Fruit fly (Drosophila melanogaster) whole organism, embryonic: Measurements from ENCODE around the gene CG11970.
A peak's percentile ranks its signal among the peaks of the same experiment; 100 is the strongest.

Experiments
- Adf1 ChIP-seq: fragments of 200-800 bp; sonication (Bioruptor generic); IDR thresholded peaks from 2 replicates; pipeline ENCODE4 v1.3.6; 2022; ENCODE audit warnings: missing biosample characterization, missing genetic modification characterization
- Awh ChIP-seq: fragments of 200-800 bp; sonication (Bioruptor generic); IDR thresholded peaks from 2 replicates; pipeline ENCODE4, ENCODE4 v1.3.6; 2022; ENCODE audit warnings: missing biosample characterization, missing genetic modification characterization
- BEAF-32 ChIP-seq: fragments of 200-800 bp; sonication (Bioruptor generic); optimal IDR thresholded peaks from 3 replicates; lab custom pipeline; 2017; ENCODE audit warnings: missing biosample characterization, missing genetic modification characterization, mild to moderate bottlenecking, moderate library complexity, missing genetic modification reagents
- Blimp-1 ChIP-seq: fragments of 200-800 bp; sonication (Bioruptor generic); optimal IDR thresholded peaks from 3 replicates; lab custom pipeline; 2018; ENCODE audit warnings: missing biosample characterization, missing genetic modification characterization, mild to moderate bottlenecking, moderate library complexity, missing genetic modification reagents
- CG1024 ChIP-seq: fragments of 200-800 bp; sonication (Bioruptor generic); IDR thresholded peaks from 2 replicates; pipeline ENCODE4 v1.3.6; 2022; ENCODE audit warnings: missing biosample characterization, missing genetic modification characterization
- CG10543 ChIP-seq: fragments of 200-800 bp; sonication (Bioruptor generic); optimal IDR thresholded peaks from 3 replicates; lab custom pipeline; 2017; ENCODE audit warnings: missing biosample characterization, mild to moderate bottlenecking, missing genetic modification characterization, moderate library complexity
- CG12769 ChIP-seq: fragments of 200-800 bp; sonication (Bioruptor generic); optimal IDR thresholded peaks from 2 replicates; lab custom pipeline; 2019; ENCODE audit warnings: missing biosample characterization, mild to moderate bottlenecking, missing genetic modification characterization, moderate library complexity
- CG13123 ChIP-seq: fragments of 200-800 bp; sonication (Bioruptor generic); optimal IDR thresholded peaks from 2 replicates; lab custom pipeline; 2016; ENCODE audit warnings: missing biosample characterization, missing genetic modification characterization
- CG13894 ChIP-seq: fragments of 200-800 bp; sonication (Bioruptor generic); optimal IDR thresholded peaks from 3 replicates; lab custom pipeline; 2018; ENCODE audit warnings: missing biosample characterization, mild to moderate bottlenecking, missing genetic modification characterization, moderate library complexity
- CG1792 ChIP-seq: fragments of 200-800 bp; sonication (Bioruptor generic); optimal IDR thresholded peaks from 2 replicates; lab custom pipeline; 2016; ENCODE audit warnings: missing biosample characterization, missing genetic modification characterization
- CG18262 ChIP-seq: fragments of 200-800 bp; optimal IDR thresholded peaks from 3 replicates; lab custom pipeline; 2019; ENCODE audit warnings: missing biosample characterization, mild to moderate bottlenecking, missing genetic modification characterization, moderate library complexity
- CG32767 ChIP-seq: fragments of 200-800 bp; sonication (Bioruptor generic); IDR thresholded peaks from 2 replicates; pipeline ENCODE4 v1.3.6; 2022; ENCODE audit warnings: missing biosample characterization, missing genetic modification characterization
- CG33213 ChIP-seq: fragments of 200-800 bp; sonication (Bioruptor generic); optimal IDR thresholded peaks from 3 replicates; lab custom pipeline; 2016; ENCODE audit warnings: missing biosample characterization, missing genetic modification characterization
- CG33557 ChIP-seq: fragments of 200-800 bp; sonication (Bioruptor generic); optimal IDR thresholded peaks from 2 replicates; lab custom pipeline; 2019; ENCODE audit warnings: missing biosample characterization, mild to moderate bottlenecking, missing genetic modification characterization, moderate library complexity
- CG43689 ChIP-seq: fragments of 200-800 bp; sonication (Bioruptor generic); IDR thresholded peaks from 2 replicates; pipeline ENCODE4 v1.3.6; 2022; ENCODE audit warnings: missing biosample characterization, missing genetic modification characterization
- CG6272 ChIP-seq: fragments of 200-800 bp; sonication (Bioruptor generic); IDR thresholded peaks from 2 replicates; pipeline ENCODE4 v1.3.6; 2022; ENCODE audit warnings: missing biosample characterization, missing genetic modification characterization
- CG6791 ChIP-seq: fragments of 200-800 bp; sonication (Bioruptor generic); IDR thresholded peaks from 3 replicates; pipeline ENCODE4 v1.3.6; 2022; ENCODE audit warnings: missing biosample characterization, missing genetic modification characterization; ENCODE audit not compliant: partially characterized antibody
- CG9797 ChIP-seq: fragments of 200-800 bp; sonication (Bioruptor generic); optimal IDR thresholded peaks from 3 replicates; lab custom pipeline; 2018; ENCODE audit warnings: missing biosample characterization, mild to moderate bottlenecking, missing genetic modification characterization
- CG9932 ChIP-seq: fragments of 200-800 bp; sonication (Bioruptor generic); IDR thresholded peaks from 2 replicates; pipeline ENCODE4 v1.3.6; 2022; ENCODE audit warnings: missing biosample characterization, missing genetic modification characterization
- Dip2 ChIP-seq: fragments of 200-800 bp; sonication (Bioruptor generic); IDR thresholded peaks from 2 replicates; pipeline ENCODE4 v1.3.6; 2022; ENCODE audit warnings: missing biosample characterization, missing genetic modification characterization
- GATAe ChIP-seq: fragments of 200-800 bp; sonication (Bioruptor generic); conservative IDR thresholded peaks from 2 replicates; pipeline ENCODE4 v1.3.6; 2022; ENCODE audit warnings: missing biosample characterization, missing genetic modification characterization
- H15 ChIP-seq: fragments of 200-800 bp; sonication (Bioruptor generic); IDR thresholded peaks from 3 replicates; pipeline ENCODE4 v1.3.6; 2022; ENCODE audit warnings: missing biosample characterization, missing genetic modification characterization
- Hmr ChIP-seq: fragments of 200-800 bp; sonication (Bioruptor generic); optimal IDR thresholded peaks from 3 replicates; lab custom pipeline; 2017; ENCODE audit warnings: mild to moderate bottlenecking, missing biosample characterization, missing genetic modification reagents, missing genetic modification characterization
- Hr78 ChIP-seq, 2 experiments: fragments of 200-800 bp in 1 of 2; fragments of >200 bp in 1 of 2; sonication (Bioruptor generic) in 1 of 2; optimal IDR thresholded peaks; 2 replicates each; lab custom pipeline; 2017 to 2019; ENCODE audit warnings: missing biosample characterization in 2 of 2, missing genetic modification characterization in 2 of 2, mild to moderate bottlenecking in 1 of 2, moderate library complexity in 1 of 2
- Jarid2 ChIP-seq: fragments of 200-800 bp; sonication (Bioruptor generic); optimal IDR thresholded peaks from 3 replicates; lab custom pipeline; 2017; ENCODE audit warnings: mild to moderate bottlenecking, missing biosample characterization, missing genetic modification reagents, missing genetic modification characterization
- Lhr ChIP-seq: fragments of 200-800 bp; sonication (Bioruptor generic); optimal IDR thresholded peaks from 3 replicates; lab custom pipeline; 2017; ENCODE audit warnings: mild to moderate bottlenecking, missing biosample characterization, missing genetic modification reagents, missing genetic modification characterization
- Neu2 ChIP-seq: fragments of 200-800 bp; sonication (Bioruptor generic); optimal IDR thresholded peaks from 3 replicates; lab custom pipeline; 2016; ENCODE audit warnings: missing biosample characterization, missing genetic modification characterization, borderline replicate concordance
- Scr ChIP-seq: fragments of 200-800 bp; sonication (Bioruptor generic); IDR thresholded peaks from 2 replicates; pipeline ENCODE4 v1.3.6; 2022; ENCODE audit warnings: missing biosample characterization, missing genetic modification characterization; ENCODE audit not compliant: partially characterized antibody
- Usf ChIP-seq: fragments of 200-800 bp; sonication (Bioruptor generic); optimal IDR thresholded peaks from 2 replicates; lab custom pipeline; 2017; ENCODE audit warnings: missing genotype, missing biosample characterization, missing genetic modification characterization
- amos ChIP-seq: fragments of 200-800 bp; sonication (Bioruptor generic); IDR thresholded peaks from 2 replicates; pipeline ENCODE4 v1.3.6; 2022; ENCODE audit warnings: missing biosample characterization, missing genetic modification characterization; ENCODE audit not compliant: partially characterized antibody
- chn ChIP-seq: fragments of 200-800 bp; sonication (Bioruptor generic); optimal IDR thresholded peaks from 2 replicates; lab custom pipeline; 2016; ENCODE audit warnings: missing biosample characterization, missing genetic modification characterization
- crol ChIP-seq: fragments of 200-800 bp; sonication (Bioruptor generic); IDR thresholded peaks from 2 replicates; pipeline ENCODE4 v1.3.6; 2022; ENCODE audit warnings: missing biosample characterization, missing genetic modification characterization
- fu2 ChIP-seq: fragments of 200-800 bp; sonication (Bioruptor generic); optimal IDR thresholded peaks from 2 replicates; lab custom pipeline; 2016; ENCODE audit warnings: missing biosample characterization, missing genetic modification characterization
- gt ChIP-seq: fragments of 200-800 bp; sonication (Bioruptor generic); IDR thresholded peaks from 2 replicates; pipeline ENCODE4 v1.3.6; 2022; ENCODE audit warnings: missing biosample characterization, missing genetic modification characterization
- hkb ChIP-seq, 2 experiments: fragments of 200-800 bp in 1 of 2; fragments of >200 bp in 1 of 2; sonication (Bioruptor generic) in 1 of 2; IDR thresholded peaks in 1 of 2; optimal IDR thresholded peaks in 1 of 2; 2 replicates each; pipeline versions ENCODE4 v1.3.6 to Lab custom; 2017 to 2022; ENCODE audit warnings: missing biosample characterization in 1 of 2, missing genetic modification characterization in 1 of 2
- kah ChIP-seq: fragments of 200-800 bp; sonication (Bioruptor generic); optimal IDR thresholded peaks from 2 replicates; lab custom pipeline; 2018; ENCODE audit warnings: missing biosample characterization, mild to moderate bottlenecking, missing genetic modification characterization
- lilli ChIP-seq: fragments of 200-800 bp; sonication (Bioruptor generic); optimal IDR thresholded peaks from 3 replicates; lab custom pipeline; 2016; ENCODE audit warnings: missing biosample characterization, missing genetic modification characterization
- maf-S ChIP-seq: fragments of 200-800 bp; sonication (Bioruptor generic); optimal IDR thresholded peaks from 2 replicates; lab custom pipeline; 2016; ENCODE audit warnings: missing biosample characterization, missing genetic modification characterization
- nom ChIP-seq: fragments of 200-800 bp; sonication (Bioruptor generic); optimal IDR thresholded peaks from 2 replicates; lab custom pipeline; 2017; ENCODE audit warnings: missing biosample characterization, missing genetic modification characterization, mild to moderate bottlenecking, moderate library complexity, missing genetic modification reagents
- pzg ChIP-seq: fragments of 200-800 bp; sonication (Bioruptor generic); optimal IDR thresholded peaks from 3 replicates; lab custom pipeline; 2018; ENCODE audit warnings: missing biosample characterization, mild to moderate bottlenecking, missing genetic modification characterization, moderate library complexity
- schlank ChIP-seq: fragments of 200-800 bp; sonication (Bioruptor generic); optimal IDR thresholded peaks from 2 replicates; lab custom pipeline; 2018; ENCODE audit warnings: missing biosample characterization, mild to moderate bottlenecking, missing genetic modification characterization
- sd ChIP-seq: fragments of 200-800 bp; sonication (Bioruptor generic); optimal IDR thresholded peaks from 3 replicates; lab custom pipeline; 2018; ENCODE audit warnings: missing biosample characterization, mild to moderate bottlenecking, missing genetic modification characterization, moderate library complexity
- sna ChIP-seq: fragments of 200-800 bp; sonication (Bioruptor generic); IDR thresholded peaks from 2 replicates; pipeline ENCODE4 v1.3.6; 2022; ENCODE audit warnings: missing biosample characterization, missing genetic modification characterization; ENCODE audit not compliant: partially characterized antibody
- sr ChIP-seq: fragments of 200-800 bp; sonication (Bioruptor generic); IDR thresholded peaks from 3 replicates; pipeline ENCODE4 v1.3.6; 2022; ENCODE audit warnings: missing biosample characterization, missing genetic modification characterization
- stwl ChIP-seq: fragments of 200-800 bp; sonication (Bioruptor generic); optimal IDR thresholded peaks from 3 replicates; lab custom pipeline; 2018; ENCODE audit warnings: missing biosample characterization, mild to moderate bottlenecking, missing genetic modification characterization, moderate library complexity
- trem ChIP-seq: fragments of 200-800 bp; optimal IDR thresholded peaks from 3 replicates; lab custom pipeline; 2019; ENCODE audit warnings: missing biosample characterization, mild to moderate bottlenecking, missing genetic modification characterization, moderate library complexity
- wdn ChIP-seq: fragments of 200-800 bp; sonication (Bioruptor generic); IDR thresholded peaks from 2 replicates; pipeline ENCODE4 v1.3.6; 2022; ENCODE audit warnings: missing biosample characterization, missing genetic modification characterization

Gene CG11970

dm6 chr3R:8938494-8939404 is 45.8 kb upstream of the CG11970 start, which contains the start of gene ScsbetaA (continued):
- TF ChIP-seq stwl (peak; percentile 73), CG33557 (GFP tag; lab: Kevin White, UChicago) (no peak), CG32767 (GFP tag; lab: Robert Waterston, UW) (no peak), Lhr (peak; percentile 74), Scr (peak; percentile 80), CG6272 (GFP tag; lab: Robert Waterston, UW) (peak; percentile 42; the same call in 1 of the 2 replicates), kah (GFP tag; lab: Kevin White, UChicago) (peak; percentile 22), CG12769 (tag; lab: Kevin White, UChicago) (peak; percentile 62), CG13123 (GFP tag; lab: Kevin White, UChicago) (no peak), sr (GFP tag; lab: Robert Waterston, UW) (no peak), CG1024 (GFP tag; lab: Robert Waterston, UW) (no peak), CG9932 (peak; percentile 51), wdn (no peak), Neu2 (peak; percentile 94), pzg (peak; percentile 94), Hr78 (GFP tag; optimal IDR thresholded peaks at IDR 0.05; lab: Kevin White, UChicago) (no peak), CG43689 (no peak), Adf1 (GFP tag; lab: Robert Waterston, UW) (no peak), hkb (optimal IDR thresholded peaks at IDR 0.05; lab: Kevin White, UChicago) (no peak), hkb (GFP tag; IDR thresholded peaks at IDR 0.05; lab: Robert Waterston, UW) (no peak), CG33213 (GFP tag; lab: Kevin White, UChicago) (peak; percentile 30), nom (GFP tag; lab: Kevin White, UChicago) (peak; percentile 34), CG18262 (tag; lab: Kevin White, UChicago) (no peak), Awh (GFP tag; lab: Robert Waterston, UW) (peak; percentile 34; the same call in 1 of the 2 replicates), fu2 (GFP tag; lab: Kevin White, UChicago) (no peak), BEAF-32 (GFP tag; lab: Kevin White, UChicago) (peak; percentile 89), CG6791 (peak; percentile 86), CG9797 (GFP tag; lab: Kevin White, UChicago) (peak; percentile 9), gt (no peak), schlank (no peak), Jarid2 (GFP tag; lab: Kevin White, UChicago) (no peak), CG13894 (peak; percentile 1), sna (GFP tag; lab: Robert Waterston, UW) (peak; percentile 65; the same call in 1 of the 2 replicates), CG10543 (GFP tag; lab: Kevin White, UChicago) (peak; percentile 55), Hmr (GFP tag; lab: Kevin White, UChicago) (no peak), Blimp-1 (peak; percentile 57), crol (no peak), Usf (GFP tag; lab: Kevin White, UChicago) (no peak), GATAe (GFP tag; lab: Robert Waterston, UW) (peak; percentile 42; the same call in 1 of the 2 replicates), maf-S (GFP tag; lab: Kevin White, UChicago) (no peak), H15 (GFP tag; lab: Robert Waterston, UW) (no peak), trem (peak; percentile 36), lilli (GFP tag; lab: Kevin White, UChicago) (peak; percentile 35), CG1792 (no peak), Dip2 (GFP tag; lab: Robert Waterston, UW) (no peak), chn (GFP tag; lab: Kevin White, UChicago) (no peak), sd (tag; lab: Kevin White, UChicago) (peak; percentile 79), amos (GFP tag; lab: Robert Waterston, UW) (peak; percentile 88; the same call in 1 of the 2 replicates)
